Worm (Caenorhabditis elegans): ENCODE results near the gene plc-4.

DNA sequence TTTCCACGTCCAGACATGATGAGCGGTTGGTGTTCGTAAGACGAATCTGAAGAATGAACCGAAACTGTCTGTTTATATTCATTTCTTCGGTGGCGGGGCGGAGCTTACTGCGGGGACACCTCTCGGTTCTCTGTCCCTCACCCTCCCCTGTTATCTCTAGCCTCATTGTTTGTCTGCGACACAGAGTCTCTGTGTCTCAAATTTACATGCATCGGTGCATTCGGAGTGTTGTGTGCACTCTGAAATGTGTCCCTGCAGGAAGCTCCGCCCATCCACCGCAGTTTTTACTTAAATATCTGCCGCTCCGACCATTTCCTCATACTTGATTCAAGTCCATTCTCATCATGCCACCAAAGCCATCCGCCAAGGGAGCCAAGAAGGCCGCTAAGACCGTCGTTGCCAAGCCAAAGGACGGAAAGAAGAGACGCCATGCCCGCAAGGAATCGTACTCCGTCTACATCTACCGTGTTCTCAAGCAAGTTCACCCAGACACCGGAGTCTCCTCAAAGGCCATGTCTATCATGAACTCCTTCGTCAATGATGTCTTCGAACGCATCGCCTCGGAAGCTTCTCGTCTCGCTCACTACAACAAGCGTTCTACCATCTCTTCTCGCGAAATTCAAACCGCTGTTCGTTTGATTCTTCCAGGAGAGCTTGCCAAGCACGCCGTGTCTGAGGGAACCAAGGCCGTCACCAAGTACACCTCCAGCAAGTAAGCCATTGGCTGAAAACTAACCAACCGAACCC is 26.1 kb downstream of the plc-4 start, which contains the start of the genes his-61 and his-62:
- TF ChIP-seq nhr-77 (tag; optimal IDR thresholded peaks at IDR 0.05) (no peak), nhr-90 (tag; optimal IDR thresholded peaks at IDR 0.05; ENCODE audit: poor library complexity) (peak; percentile 34), sptf-1 (tag; optimal IDR thresholded peaks at IDR 0.05) (no peak), sox-4 (tag; optimal IDR thresholded peaks at IDR 0.05) (no peak), snpc-4 (tag; optimal IDR thresholded peaks at IDR 0.05) (peak; percentile 25), fos-1 (tag; optimal IDR thresholded peaks at IDR 0.05) (no peak), blmp-1 (tag; optimal IDR thresholded peaks at IDR 0.05) (no peak), nhr-12 (tag; optimal IDR thresholded peaks at IDR 0.05) (no peak), mdl-1 (tag; optimal IDR thresholded peaks at IDR 0.05) (no peak), tbx-2 (tag; optimal IDR thresholded peaks at IDR 0.05) (peak; percentile 52), ceh-82 (tag; optimal IDR thresholded peaks at IDR 0.05) (peak in 2 of 3 experiments; percentile 23 to 42), lir-3 (tag; optimal IDR thresholded peaks at IDR 0.05; ENCODE audit: poor library complexity) (no peak), lin-35 (GFP tag; optimal IDR thresholded peaks at IDR 0.05) (peak in 1 of 2 experiments; percentile 20)

All from whole organism, L1 larva.